Worm (Caenorhabditis elegans): ENCODE measurements around the gene emc-2.

emc-2 gene

DNA sequence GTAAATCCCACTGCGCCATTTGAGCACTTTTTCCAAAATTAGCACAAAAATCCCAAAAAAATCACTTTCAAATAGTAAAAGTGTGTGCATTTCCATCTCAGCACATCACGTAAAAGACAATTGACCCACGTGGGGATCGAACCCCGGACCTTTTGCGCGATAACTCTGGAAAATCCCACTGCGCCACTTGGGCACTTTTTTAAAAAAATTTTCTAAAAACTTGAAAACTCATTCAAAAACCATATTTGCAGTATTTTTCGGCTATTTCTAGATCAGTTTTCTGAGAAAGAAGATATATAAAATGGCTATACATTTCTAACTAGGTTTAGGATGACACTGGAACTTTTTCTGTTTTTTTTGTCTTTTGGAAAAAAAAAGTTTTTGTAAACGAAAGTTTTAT, 34.1 kb upstream of the emc-2 start:
- no peak for TF ChIP-seq tbx-2 (tag; optimal IDR thresholded peaks at IDR 0.05)
- no peak for TF ChIP-seq fkh-4 (tag; optimal IDR thresholded peaks at IDR 0.05; ENCODE audit: borderline replicate concordance)
- no peak for TF ChIP-seq nhr-12 (tag; optimal IDR thresholded peaks at IDR 0.05)
- no peak for TF ChIP-seq mep-1 (tag; optimal IDR thresholded peaks at IDR 0.05)
- TF ChIP-seq nhr-28 (tag; optimal IDR thresholded peaks at IDR 0.05): no peak
- TF ChIP-seq nhr-19 (GFP tag; conservative IDR thresholded peaks at IDR 0.05): no peak
- no peak for TF ChIP-seq nhr-85 (tag)
- no peak for TF ChIP-seq ztf-4 (tag; optimal IDR thresholded peaks at IDR 0.05)
- no peak for TF ChIP-seq zag-1 (tag; optimal IDR thresholded peaks at IDR 0.05)
- no peak for TF ChIP-seq lin-15B (tag; optimal IDR thresholded peaks at IDR 0.05)
- TF ChIP-seq mdl-1 (tag; optimal IDR thresholded peaks at IDR 0.05): no peak
- TF ChIP-seq ztf-11 (tag; optimal IDR thresholded peaks at IDR 0.05): no peak
- no peak for TF ChIP-seq tlp-1 (tag; optimal IDR thresholded peaks at IDR 0.05)
- no peak for TF ChIP-seq blmp-1 (tag; optimal IDR thresholded peaks at IDR 0.05)
- TF ChIP-seq sox-4 (tag; optimal IDR thresholded peaks at IDR 0.05): no peak
- TF ChIP-seq irx-1 (tag; optimal IDR thresholded peaks at IDR 0.05): no peak
- TF ChIP-seq efl-3 (GFP tag; optimal IDR thresholded peaks at IDR 0.05): no peak

DNA sequence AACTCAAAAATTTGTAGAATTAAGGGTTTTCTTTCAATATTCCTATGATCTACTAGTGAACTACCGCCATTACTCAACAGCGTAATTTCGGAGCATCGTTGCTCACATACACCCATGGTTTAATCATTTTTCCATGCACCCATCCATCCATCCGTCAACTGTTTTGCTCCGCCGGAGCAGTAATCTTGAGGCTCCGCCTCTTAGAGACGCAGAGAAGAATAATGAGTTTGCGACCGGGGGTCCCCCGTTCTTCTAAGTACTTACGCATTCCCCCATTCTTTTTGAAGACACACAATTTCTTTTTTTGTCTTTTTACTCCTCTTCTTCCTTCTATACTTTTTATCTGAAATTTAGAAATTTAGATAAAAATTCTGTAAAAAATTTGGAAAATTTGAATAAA, 32.3 kb upstream of the emc-2 start:
- TF ChIP-seq lin-14 (GFP tag; optimal IDR thresholded peaks at IDR 0.05) (peak; percentile 18), efl-3 (GFP tag; optimal IDR thresholded peaks at IDR 0.05) (no peak)

DNA sequence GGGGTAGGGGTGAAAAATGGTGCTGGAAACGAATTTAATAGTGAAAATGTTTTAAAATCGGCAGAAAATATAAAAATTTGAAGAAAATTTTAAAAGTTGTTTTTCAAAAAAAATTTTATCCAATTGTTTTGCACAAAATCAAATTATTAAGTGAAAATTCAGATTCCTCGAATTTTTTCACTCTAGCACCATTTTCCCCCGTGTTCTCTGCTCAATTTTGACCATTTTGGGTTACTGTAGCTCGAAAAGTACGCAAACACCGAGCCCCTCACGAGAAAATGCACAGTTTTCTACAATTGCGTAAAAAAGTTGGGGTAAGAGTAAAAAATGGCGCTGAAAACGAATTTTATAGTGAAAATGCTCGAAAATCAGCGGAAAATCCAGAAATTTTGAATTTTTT, 24.0 kb upstream of the emc-2 start:
- TF ChIP-seq jun-1 (tag; optimal IDR thresholded peaks at IDR 0.05): no peak
- no peak for TF ChIP-seq unc-30 (tag; optimal IDR thresholded peaks at IDR 0.05)
- no peak for TF ChIP-seq ceh-63 (GFP tag; optimal IDR thresholded peaks at IDR 0.05)
- TF ChIP-seq ztf-4 (tag; optimal IDR thresholded peaks at IDR 0.05): no peak
- no peak for TF ChIP-seq nhr-237 (tag; optimal IDR thresholded peaks at IDR 0.05)
- TF ChIP-seq irx-1 (tag; optimal IDR thresholded peaks at IDR 0.05): no peak
- TF ChIP-seq nhr-28 (tag; optimal IDR thresholded peaks at IDR 0.05): no peak
- TF ChIP-seq hlh-17 (GFP tag; optimal IDR thresholded peaks at IDR 0.05; ENCODE audit: borderline replicate concordance): no peak

DNA sequence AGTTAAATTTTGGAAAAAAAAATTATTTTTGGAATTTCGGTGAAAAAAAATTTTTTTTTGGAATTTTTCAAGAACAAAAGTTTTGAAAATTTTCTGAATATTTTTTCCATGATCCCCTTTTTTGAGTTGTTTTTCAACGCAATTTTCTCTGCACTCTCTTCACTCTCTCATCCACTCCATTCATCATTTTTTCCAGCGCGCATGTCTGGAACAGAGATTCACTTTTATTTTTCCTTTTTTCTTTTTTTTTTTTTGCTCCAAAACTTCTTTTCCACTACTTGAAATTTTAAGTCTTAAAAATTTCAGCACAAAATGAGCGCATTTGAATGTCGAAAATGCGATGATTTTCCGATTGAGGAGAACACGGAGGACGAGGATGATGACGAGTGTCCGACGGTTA, 20.8 kb upstream of the emc-2 start, which contains the start of gene jip-1:
jip-1 (plus strand) TSS at position 301 of the 400 bp plus-strand sequence.
- TF ChIP-seq ztf-11 (tag; optimal IDR thresholded peaks at IDR 0.05) (no peak), unc-130 (tag; optimal IDR thresholded peaks at IDR 0.05) (no peak), ces-1 (GFP tag; optimal IDR thresholded peaks at IDR 0.05) (no peak), nhr-85 (tag) (peak; percentile 31)

DNA sequence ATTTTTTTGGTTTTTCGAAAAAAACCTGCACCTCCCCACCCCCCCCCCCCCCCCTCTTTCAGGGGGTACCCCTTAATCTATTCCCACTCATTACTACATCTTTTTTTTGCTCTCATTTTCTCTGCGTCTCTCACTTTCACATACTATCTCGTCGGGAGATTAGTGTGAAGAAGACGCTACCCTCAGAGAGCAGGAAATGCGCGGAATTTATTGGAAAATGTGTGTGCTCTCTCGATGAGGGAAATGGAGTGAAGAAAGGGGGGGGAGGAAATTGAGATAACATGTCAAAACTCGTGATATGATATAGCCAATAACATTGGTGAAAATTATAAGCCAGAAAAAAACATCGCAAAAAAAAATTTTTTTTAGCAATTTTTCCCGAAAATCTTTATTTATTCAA, 19.7 kb upstream of the emc-2 start:
- TF ChIP-seq tlp-1 (tag; optimal IDR thresholded peaks at IDR 0.05): no peak
- TF ChIP-seq swsn-7 (tag; optimal IDR thresholded peaks at IDR 0.05): peak; percentile 4
- TF ChIP-seq nhr-47 (tag; optimal IDR thresholded peaks at IDR 0.05): peak; percentile 18
- peak; percentile 48 for TF ChIP-seq lin-14 (GFP tag; optimal IDR thresholded peaks at IDR 0.05)
- peak; percentile 51 for TF ChIP-seq fkh-8 (tag; optimal IDR thresholded peaks at IDR 0.05)
- peak; percentile 59 for TF ChIP-seq dsc-1 (tag; optimal IDR thresholded peaks at IDR 0.05)
- TF ChIP-seq efl-1 (optimal IDR thresholded peaks at IDR 0.05): no peak
- no peak for TF ChIP-seq efl-1 (GFP tag; optimal IDR thresholded peaks at IDR 0.05 in 1 of 2)
- TF ChIP-seq lin-39 (tag; optimal IDR thresholded peaks at IDR 0.05): no peak

DNA sequence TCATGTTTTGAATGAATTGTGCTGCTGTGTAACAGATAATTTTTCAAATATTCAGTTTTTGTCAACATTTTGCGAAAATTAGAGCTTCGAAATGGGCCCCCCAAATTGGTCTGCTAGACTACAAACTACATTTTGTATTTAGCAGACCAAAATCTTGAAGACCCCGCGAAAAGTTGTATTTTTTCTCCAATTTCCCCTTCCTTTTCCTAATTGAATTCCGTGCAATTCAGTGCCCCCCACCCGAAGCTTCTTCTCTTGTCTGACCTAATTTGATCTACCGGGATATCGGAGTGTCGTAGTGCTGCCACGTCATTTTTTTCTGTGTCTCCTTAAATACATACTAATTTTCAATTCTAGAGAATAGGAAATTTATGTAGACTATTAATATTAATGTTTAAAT, 18.1 kb upstream of the emc-2 start:
- TF ChIP-seq nhr-47 (tag; optimal IDR thresholded peaks at IDR 0.05) (no peak), fkh-4 (tag; optimal IDR thresholded peaks at IDR 0.05; ENCODE audit: borderline replicate concordance) (no peak), zag-1 (tag; optimal IDR thresholded peaks at IDR 0.05) (no peak), unc-86 (tag; optimal IDR thresholded peaks at IDR 0.05) (peak; percentile 17), pax-3 (tag; optimal IDR thresholded peaks at IDR 0.05) (no peak), sup-37 (GFP tag; optimal IDR thresholded peaks at IDR 0.05) (no peak), unc-130 (tag; optimal IDR thresholded peaks at IDR 0.05) (no peak), tlp-1 (tag; optimal IDR thresholded peaks at IDR 0.05) (no peak), Y116A8C.19 (tag; optimal IDR thresholded peaks at IDR 0.05; ENCODE audit: borderline replicate concordance) (no peak), efl-1 (optimal IDR thresholded peaks at IDR 0.05) (no peak), efl-1 (GFP tag; optimal IDR thresholded peaks at IDR 0.05 in 1 of 2) (peak in 1 of 2 experiments; percentile 90), ceh-88 (GFP tag; IDR thresholded peaks at IDR 0.05) (no peak), lin-14 (GFP tag; optimal IDR thresholded peaks at IDR 0.05) (peak; percentile 40), nhr-76 (tag; optimal IDR thresholded peaks at IDR 0.05) (no peak)

Data from whole organism, L1 larva.